Fruit fly (Drosophila melanogaster): ENCODE measurements around the gene CG15784.

DNA sequence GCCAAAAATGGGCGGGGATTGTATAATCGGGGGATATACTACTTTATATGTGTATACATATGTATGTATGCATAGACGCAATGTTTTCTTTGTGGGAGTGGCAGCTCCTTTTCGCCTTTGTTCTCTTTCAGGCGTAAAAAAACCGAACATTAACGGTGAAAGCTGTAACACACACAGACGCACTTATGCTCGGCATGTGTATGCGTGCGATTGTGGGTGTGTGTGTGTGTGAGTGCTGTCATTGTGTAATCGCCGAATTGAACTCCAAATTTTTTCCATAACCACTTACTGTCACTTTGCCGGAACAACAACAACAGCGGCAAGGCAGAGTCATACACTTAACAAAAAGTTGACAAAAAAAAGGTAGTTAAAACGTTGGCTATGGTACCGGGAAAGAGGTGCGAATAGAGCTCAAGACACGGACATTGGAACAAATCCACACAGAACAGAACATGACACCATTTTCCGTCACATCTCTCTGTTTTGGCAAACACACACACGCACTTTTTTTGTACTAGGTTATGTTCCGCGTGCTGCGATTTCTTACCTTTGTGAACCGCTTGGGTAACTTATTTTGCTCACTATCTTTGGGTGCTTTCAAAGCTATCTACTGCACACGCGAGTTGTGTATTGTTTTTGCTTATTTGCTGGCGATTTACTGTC, 9.3 kb upstream of the CG15784 start:
- TF ChIP-seq Hr78 (GFP tag; optimal IDR thresholded peaks at IDR 0.05) (no peak), usp (GFP tag; optimal IDR thresholded peaks at IDR 0.05) (no peak), pan (optimal IDR thresholded peaks at IDR 0.05) (no peak), br (GFP tag; optimal IDR thresholded peaks at IDR 0.05) (no peak)

Measured in whole organism, wandering third instar larva.